Worm (Caenorhabditis elegans): ENCODE results near the gene Y53G8B.2.
A peak's percentile ranks its signal among the peaks of the same experiment; 100 is the strongest.

Gene Y53G8B.2

DNA sequence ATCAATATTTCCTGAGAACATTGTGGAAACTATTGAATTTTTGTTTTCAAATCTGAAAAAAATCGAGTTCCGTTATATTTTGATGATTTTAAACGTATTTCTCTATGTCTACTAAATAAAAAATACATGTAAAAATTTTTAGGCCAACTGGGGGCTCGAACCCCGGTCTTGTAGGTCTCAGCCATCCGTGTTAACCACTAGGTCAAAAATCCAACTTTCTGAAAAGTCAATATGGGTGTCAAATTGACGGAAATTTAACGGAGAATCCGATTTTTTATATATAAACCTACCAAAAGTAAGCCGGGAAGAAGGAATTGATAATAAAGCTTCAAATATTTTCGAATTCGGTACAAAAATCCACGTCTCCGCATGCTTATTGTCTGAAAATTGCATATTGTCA lies 2.5 kb upstream of the Y53G8B.2 start:
- TF ChIP-seq tbp1 (GFP tag; optimal IDR thresholded peaks at IDR 0.05), result peak; percentile 78
- TF ChIP-seq nhr-179 (tag; optimal IDR thresholded peaks at IDR 0.05), result no peak
- TF ChIP-seq rpc-1 (optimal IDR thresholded peaks at IDR 0.05), result peak; percentile 28
- TF ChIP-seq rpc-1 (tag; optimal IDR thresholded peaks at IDR 0.05), result peak; percentile 63
- TF ChIP-seq mes-4 (tag; optimal IDR thresholded peaks at IDR 0.05), result no peak
- TF ChIP-seq B0261.1 (tag; optimal IDR thresholded peaks at IDR 0.05), result peak; percentile 47
- no peak for TF ChIP-seq somi-1 (GFP tag; optimal IDR thresholded peaks at IDR 0.05)

DNA sequence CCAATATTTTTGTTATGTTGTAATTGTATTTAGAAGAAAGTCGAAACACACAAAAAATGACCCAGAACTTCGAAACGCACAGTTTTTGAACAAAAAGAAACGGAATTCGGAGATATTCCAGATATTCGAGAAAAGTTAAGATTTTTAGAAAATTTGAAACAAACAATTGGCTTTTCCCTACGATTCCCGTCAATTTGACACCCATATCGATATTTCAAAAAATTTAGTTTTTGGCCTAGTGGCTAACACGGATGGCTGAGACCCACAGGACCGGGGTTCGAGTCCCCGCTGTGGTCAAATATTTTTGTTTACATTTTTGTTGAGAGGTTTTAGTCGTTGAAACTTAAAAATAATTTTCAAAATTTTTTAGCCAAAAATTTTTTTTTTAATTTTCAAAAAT lies 1.5 kb upstream of the Y53G8B.2 start:
- TF ChIP-seq ZK185.1 (tag; optimal IDR thresholded peaks at IDR 0.05; ENCODE audit: poor library complexity, severe bottlenecking) (no peak), let-607 (tag; optimal IDR thresholded peaks at IDR 0.05) (no peak), tbp1 (GFP tag; optimal IDR thresholded peaks at IDR 0.05) (peak; percentile 75), ceh-79 (tag; optimal IDR thresholded peaks at IDR 0.05) (no peak), mes-4 (tag; optimal IDR thresholded peaks at IDR 0.05) (no peak), rpc-1 (optimal IDR thresholded peaks at IDR 0.05) (peak; percentile 22), rpc-1 (tag; optimal IDR thresholded peaks at IDR 0.05) (peak; percentile 60), Y53F4B.3 (GFP tag; IDR thresholded peaks at IDR 0.05) (no peak), ztf-6 (GFP tag; IDR thresholded peaks at IDR 0.05) (no peak), B0261.1 (tag; optimal IDR thresholded peaks at IDR 0.05) (peak; percentile 36), F52B5.7 (tag; optimal IDR thresholded peaks at IDR 0.05) (no peak), bed-1 (GFP tag; IDR thresholded peaks at IDR 0.05) (no peak), nfya-1 (tag; optimal IDR thresholded peaks at IDR 0.05; ENCODE audit: borderline replicate concordance, insufficient read depth) (no peak), madf-6 (GFP tag; IDR thresholded peaks at IDR 0.05) (no peak)

DNA sequence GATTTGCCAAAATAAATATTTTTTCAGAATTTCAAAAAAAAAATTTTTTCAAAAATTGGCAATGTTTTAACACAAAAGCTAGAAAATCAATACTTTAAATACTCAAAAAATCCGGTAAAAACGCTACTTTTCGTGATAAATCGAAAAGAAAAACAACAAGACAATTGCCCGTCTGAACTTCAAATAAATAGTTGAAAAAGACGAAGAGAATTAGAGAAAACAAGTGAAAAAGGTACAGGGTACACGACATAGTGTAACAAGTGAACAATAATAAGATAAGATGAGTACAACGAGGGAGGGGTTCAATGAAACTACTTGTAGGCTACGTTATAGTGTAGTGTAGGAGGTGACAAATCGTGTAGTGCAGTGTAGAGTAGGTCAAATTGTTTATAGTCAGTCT lies 781 bp upstream of the Y53G8B.2 start:
- TF ChIP-seq Y79H2A.3 (GFP tag; conservative IDR thresholded peaks at IDR 0.05) (no peak), snpc-4 (GFP tag; optimal IDR thresholded peaks at IDR 0.05) (no peak), snpc-4 (tag; optimal IDR thresholded peaks at IDR 0.05) (no peak), lsl-1 (GFP tag; optimal IDR thresholded peaks at IDR 0.05) (no peak), B0035.1 (tag; optimal IDR thresholded peaks at IDR 0.05) (no peak), egrh-3 (GFP tag; IDR thresholded peaks at IDR 0.05) (no peak), dpl-1 (GFP tag; optimal IDR thresholded peaks at IDR 0.05) (no peak), B0336.3 (GFP tag; IDR thresholded peaks at IDR 0.05) (no peak), mes-4 (tag; optimal IDR thresholded peaks at IDR 0.05) (no peak), ztf-6 (GFP tag; IDR thresholded peaks at IDR 0.05) (no peak), pbrm-1 (GFP tag; IDR thresholded peaks at IDR 0.05) (no peak), dpff-1 (tag; optimal IDR thresholded peaks at IDR 0.05) (no peak), athp-1 (tag; optimal IDR thresholded peaks at IDR 0.05) (no peak), F52B5.7 (tag; optimal IDR thresholded peaks at IDR 0.05) (no peak), hsf-1 (GFP tag; IDR thresholded peaks at IDR 0.05) (no peak), egl-18 (GFP tag; IDR thresholded peaks at IDR 0.05) (no peak), ztf-26 (tag; optimal IDR thresholded peaks at IDR 0.05) (no peak), lir-1 (GFP tag; conservative IDR thresholded peaks at IDR 0.05) (no peak)

DNA sequence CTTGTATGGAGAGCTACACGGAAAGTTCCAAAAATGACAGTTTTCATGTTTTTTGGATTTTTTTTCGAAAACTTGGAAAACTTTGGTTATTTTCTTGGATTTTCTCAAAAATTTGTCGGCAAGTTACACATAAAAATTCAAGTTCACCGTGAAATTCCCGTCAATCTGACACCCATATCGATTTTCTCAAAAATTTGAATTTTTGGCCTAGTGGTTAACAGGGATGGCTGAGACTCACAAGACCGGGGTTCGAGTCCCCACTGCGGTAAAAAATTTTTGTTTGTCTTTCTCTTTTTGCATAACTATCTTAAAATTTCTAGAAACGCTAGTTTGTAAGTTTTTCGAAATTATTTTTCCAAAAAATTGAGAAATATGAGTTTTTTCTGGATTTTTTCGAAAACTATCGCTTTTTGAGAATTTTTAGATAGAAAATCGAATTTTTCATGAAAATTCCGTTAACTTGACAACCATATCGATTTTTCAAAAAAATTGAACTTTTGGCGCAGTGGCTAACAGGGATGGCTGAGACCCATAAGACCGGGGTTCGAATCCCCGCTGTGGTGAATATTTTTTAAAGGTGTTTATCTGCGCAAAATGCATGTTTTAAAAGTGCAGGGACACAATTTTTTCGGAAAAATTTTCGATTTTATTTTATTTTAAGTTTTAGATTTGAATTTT lies 3.0 kb downstream of the Y53G8B.2 start:
- no peak for TF ChIP-seq xnd-1 (tag; optimal IDR thresholded peaks at IDR 0.05)
- peak; percentile 30 for TF ChIP-seq rpc-1 (optimal IDR thresholded peaks at IDR 0.05)
- TF ChIP-seq rpc-1 (tag; optimal IDR thresholded peaks at IDR 0.05), result peak; percentile 51
- TF ChIP-seq him-1 (tag; optimal IDR thresholded peaks at IDR 0.05), result peak; percentile 66
- no peak for TF ChIP-seq madf-10 (tag; optimal IDR thresholded peaks at IDR 0.05)
- 0 out of 2 replicates have a peak, but pooled peaks have one; percentile 9 for TF ChIP-seq F33H1.4 (GFP tag; IDR thresholded peaks at IDR 0.05)
- peak; percentile 72 for TF ChIP-seq tbp1 (GFP tag; optimal IDR thresholded peaks at IDR 0.05)
- peak; percentile 44 for TF ChIP-seq B0261.1 (tag; optimal IDR thresholded peaks at IDR 0.05)
- no peak for TF ChIP-seq hsf-1 (GFP tag; IDR thresholded peaks at IDR 0.05)
- no peak for TF ChIP-seq unc-130 (GFP tag; optimal IDR thresholded peaks at IDR 0.05)

All from whole organism, young adult.